Worm (Caenorhabditis elegans) whole organism, mixed stage, embryonic: ENCODE results near the gene T02H6.10.

ENCODE experiments used
- ham-2 ChIP-seq: fragments of 200-800 bp; sonication (Bioruptor generic); optimal IDR thresholded peaks from 2 replicates; lab custom pipeline; 2018; ENCODE audit warnings: mild to moderate bottlenecking, missing genetic modification characterization, missing compliant biosample characterization
- nhr-12 ChIP-seq: fragments of 150-350 bp; optimal IDR thresholded peaks from 2 replicates; lab custom pipeline; 2014; ENCODE audit warnings: missing biosample characterization, missing genetic modification characterization
- nhr-28 ChIP-seq: fragments of 150-350 bp; optimal IDR thresholded peaks from 2 replicates; lab custom pipeline; 2014; ENCODE audit warnings: missing biosample characterization, missing genetic modification characterization
- nhr-76 ChIP-seq: sonication (generic microtip); optimal IDR thresholded peaks from 2 replicates; lab custom pipeline; 2017; ENCODE audit warnings: missing biosample characterization, missing genetic modification characterization

- no peak for TF ChIP-seq nhr-76 (tag; lab: Kevin White, UChicago)
- TF ChIP-seq nhr-12 (tag; lab: Kevin White, UChicago), result no peak
- TF ChIP-seq nhr-28 (tag; lab: Kevin White, UChicago), result no peak
- TF ChIP-seq ham-2 (GFP tag; lab: Kevin White, UChicago), result no peak
Observed at ce11 chrII:675303-675702, 5.2 kb downstream of the T02H6.10 start, which contains the start of gene Y39F10C.1.
